Worm (Caenorhabditis elegans): Measurements from ENCODE around the gene Y49E10.29.

The Y49E10.29 gene

ce11 chrIII:12484432-12484831 is 15.5 kb downstream of the Y49E10.29 start, which contains the start of gene arrd-16:
Gene arrd-16 (plus strand): TSS chrIII:12484732.
- no peak for TF ChIP-seq elt-3 (tag; optimal IDR thresholded peaks at IDR 0.05)
- no peak for TF ChIP-seq mab-5 (tag; optimal IDR thresholded peaks at IDR 0.05)
- no peak for TF ChIP-seq nhr-11 (tag; optimal IDR thresholded peaks at IDR 0.05)
- TF ChIP-seq mbf-1 (tag; optimal IDR thresholded peaks at IDR 0.05), result no peak
- TF ChIP-seq R02D3.7 (tag; optimal IDR thresholded peaks at IDR 0.05), result no peak
- no peak for TF ChIP-seq alr-1 (tag; optimal IDR thresholded peaks at IDR 0.05)
- no peak for TF ChIP-seq skn-1 (tag; optimal IDR thresholded peaks at IDR 0.05)
- TF ChIP-seq nhr-77 (tag; optimal IDR thresholded peaks at IDR 0.05), result no peak
- no peak for TF ChIP-seq egl-27 (tag; optimal IDR thresholded peaks at IDR 0.05)

- TF ChIP-seq nhr-12 (tag; optimal IDR thresholded peaks at IDR 0.05), result no peak
- TF ChIP-seq aly-2 (tag; optimal IDR thresholded peaks at IDR 0.05), result no peak
- no peak for TF ChIP-seq lin-39 (tag; optimal IDR thresholded peaks at IDR 0.05)
- TF ChIP-seq nhr-10 (tag; optimal IDR thresholded peaks at IDR 0.05), result no peak
- TF ChIP-seq unc-62 (GFP tag; optimal IDR thresholded peaks at IDR 0.05), result no peak
- TF ChIP-seq snpc-4 (tag; optimal IDR thresholded peaks at IDR 0.05), result no peak
- TF ChIP-seq ceh-16 (tag; optimal IDR thresholded peaks at IDR 0.05), result no peak
- no peak for TF ChIP-seq skn-1 (tag; optimal IDR thresholded peaks at IDR 0.05)
- TF ChIP-seq nhr-129 (tag; optimal IDR thresholded peaks at IDR 0.05), result no peak
- TF ChIP-seq ztf-1 (GFP tag; conservative IDR thresholded peaks at IDR 0.05), result no peak
- no peak for TF ChIP-seq ztf-4 (tag; optimal IDR thresholded peaks at IDR 0.05)
- TF ChIP-seq F13H6.1 (tag; optimal IDR thresholded peaks at IDR 0.05), result no peak
- TF ChIP-seq elt-1 (tag; optimal IDR thresholded peaks at IDR 0.05), result no peak
- no peak for TF ChIP-seq mab-5 (tag; optimal IDR thresholded peaks at IDR 0.05)
These were observed 23.0 kb downstream of the Y49E10.29 start, which contains the start of gene Y49E10.25 for ce11 chrIII:12491984-12492383. Gene Y49E10.25 (minus strand): TSS chrIII:12492084.

- TF ChIP-seq egl-27 (tag; optimal IDR thresholded peaks at IDR 0.05), result no peak
These were observed 26.7 kb downstream of the Y49E10.29 start, which contains the start of the genes Y111B2A.1 and Y111B2A.2 for ce11 chrIII:12495594-12496096. Gene Y111B2A.1 (minus strand): TSS chrIII:12495644. Gene Y111B2A.2 (plus strand): TSS chrIII:12496086.

ce11 chrIII:12496449-12496848 is 27.5 kb downstream of the Y49E10.29 start, which contains the start of gene herd-1:
Gene herd-1 (plus strand): TSS chrIII:12496538.
- TF ChIP-seq unc-62 (GFP tag; optimal IDR thresholded peaks at IDR 0.05) (no peak), elt-3 (tag; optimal IDR thresholded peaks at IDR 0.05) (no peak), lin-13 (GFP tag; optimal IDR thresholded peaks at IDR 0.05) (no peak), snpc-4 (tag; optimal IDR thresholded peaks at IDR 0.05) (no peak), ZK546.5 (tag; optimal IDR thresholded peaks at IDR 0.05) (no peak), lsy-2 (tag; optimal IDR thresholded peaks at IDR 0.05) (no peak), sma-3 (GFP tag; optimal IDR thresholded peaks at IDR 0.05) (no peak), nhr-12 (tag; optimal IDR thresholded peaks at IDR 0.05) (no peak), skn-1 (tag; optimal IDR thresholded peaks at IDR 0.05) (no peak), aly-2 (tag; optimal IDR thresholded peaks at IDR 0.05) (no peak), zag-1 (tag; optimal IDR thresholded peaks at IDR 0.05) (no peak), ceh-82 (tag; optimal IDR thresholded peaks at IDR 0.05) (no peak), unc-55 (GFP tag; optimal IDR thresholded peaks at IDR 0.05) (no peak), mbf-1 (tag; optimal IDR thresholded peaks at IDR 0.05) (no peak), nhr-11 (tag; optimal IDR thresholded peaks at IDR 0.05) (no peak), elt-1 (tag; optimal IDR thresholded peaks at IDR 0.05) (no peak), C34F6.9 (tag; optimal IDR thresholded peaks at IDR 0.05) (no peak), ztf-11 (tag; optimal IDR thresholded peaks at IDR 0.05) (no peak), blmp-1 (tag; optimal IDR thresholded peaks at IDR 0.05; ENCODE audit: insufficient read depth) (no peak)

- TF ChIP-seq C34F6.9 (tag; optimal IDR thresholded peaks at IDR 0.05) (peak; percentile 28), fos-1 (tag; optimal IDR thresholded peaks at IDR 0.05) (no peak), lsy-2 (tag; optimal IDR thresholded peaks at IDR 0.05) (peak in 1 of 2 experiments; percentile 46)
These were observed 30.3 kb downstream of the Y49E10.29 start, which contains the start of gene sql-1 for ce11 chrIII:12499245-12499644. Gene sql-1 (plus strand): TSS chrIII:12499557.

- no peak for TF ChIP-seq skn-1 (tag; optimal IDR thresholded peaks at IDR 0.05)
- no peak for TF ChIP-seq nhr-11 (tag; optimal IDR thresholded peaks at IDR 0.05)
- TF ChIP-seq sem-4 (tag; optimal IDR thresholded peaks at IDR 0.05), result no peak
- no peak for TF ChIP-seq sma-9 (GFP tag; optimal IDR thresholded peaks at IDR 0.05)
- no peak for TF ChIP-seq sma-9 (tag; optimal IDR thresholded peaks at IDR 0.05)
- no peak for TF ChIP-seq lin-39 (tag; optimal IDR thresholded peaks at IDR 0.05)
- no peak for TF ChIP-seq nhr-77 (tag; optimal IDR thresholded peaks at IDR 0.05)
- no peak for TF ChIP-seq nhr-237 (tag; optimal IDR thresholded peaks at IDR 0.05)
- TF ChIP-seq lsy-2 (tag; optimal IDR thresholded peaks at IDR 0.05), result no peak
- TF ChIP-seq nhr-10 (tag; optimal IDR thresholded peaks at IDR 0.05), result no peak
- TF ChIP-seq nhr-23 (tag; optimal IDR thresholded peaks at IDR 0.05), result no peak
- TF ChIP-seq blmp-1 (tag; optimal IDR thresholded peaks at IDR 0.05; ENCODE audit: insufficient read depth), result no peak
- no peak for TF ChIP-seq R02D3.7 (tag; optimal IDR thresholded peaks at IDR 0.05)
- TF ChIP-seq nhr-21 (tag; optimal IDR thresholded peaks at IDR 0.05), result no peak
- no peak for TF ChIP-seq mbf-1 (tag; optimal IDR thresholded peaks at IDR 0.05)
These were observed 41.5 kb downstream of the Y49E10.29 start for ce11 chrIII:12510505-12510904.
